Fruit fly (Drosophila melanogaster) whole organism, embryonic: ENCODE results near the gene CG12078.

Experiments
- Ada2b ChIP-seq: fragments of 200-800 bp; sonication (Bioruptor generic); IDR thresholded peaks from 2 replicates; pipeline ENCODE4 v1.3.6; 2022; ENCODE audit warnings: missing biosample characterization, missing genetic modification characterization
- Asciz ChIP-seq: fragments of 200-800 bp; sonication (Bioruptor generic); optimal IDR thresholded peaks from 2 replicates; lab custom pipeline; 2017; ENCODE audit warnings: missing biosample characterization, mild to moderate bottlenecking, missing genetic modification characterization, missing genetic modification reagents
- Atf6 ChIP-seq: fragments of 200-800 bp; sonication (Bioruptor generic); IDR thresholded peaks from 2 replicates; pipeline ENCODE4 v1.3.6; 2022; ENCODE audit warnings: missing biosample characterization, missing genetic modification characterization
- B-H2 ChIP-seq: fragments of 200-800 bp; sonication (Bioruptor generic); optimal IDR thresholded peaks from 2 replicates; lab custom pipeline; 2018; ENCODE audit warnings: missing biosample characterization, mild to moderate bottlenecking, missing genetic modification characterization
- CG10147 ChIP-seq: fragments of 200-800 bp; sonication (Bioruptor generic); optimal IDR thresholded peaks from 2 replicates; lab custom pipeline; 2019; ENCODE audit warnings: missing biosample characterization, mild to moderate bottlenecking, missing genetic modification characterization, moderate library complexity
- CG10431 ChIP-seq: fragments of 200-800 bp; sonication (Bioruptor generic); optimal IDR thresholded peaks from 3 replicates; lab custom pipeline; 2018; ENCODE audit warnings: missing biosample characterization, mild to moderate bottlenecking, missing genetic modification characterization
- CG11247 ChIP-seq: fragments of 200-800 bp; sonication (Bioruptor generic); IDR thresholded peaks from 2 replicates; pipeline ENCODE4 v1.3.6; 2022; ENCODE audit warnings: missing biosample characterization, missing genetic modification characterization
- CG12659 ChIP-seq: fragments of 200-800 bp; sonication (Bioruptor generic); optimal IDR thresholded peaks from 3 replicates; lab custom pipeline; 2017; ENCODE audit warnings: mild to moderate bottlenecking, missing biosample characterization, missing genetic modification reagents, missing genetic modification characterization
- CG12744 ChIP-seq: fragments of 200-800 bp; sonication (Bioruptor generic); optimal IDR thresholded peaks from 2 replicates; lab custom pipeline; 2016; ENCODE audit warnings: missing biosample characterization, missing genetic modification characterization
- CG15479 ChIP-seq: fragments of 200-800 bp; sonication (Bioruptor generic); optimal IDR thresholded peaks from 3 replicates; lab custom pipeline; 2019; ENCODE audit warnings: missing biosample characterization, mild to moderate bottlenecking, missing genetic modification characterization, moderate library complexity
- CG16815 ChIP-seq: fragments of 200-800 bp; sonication (Bioruptor generic); optimal IDR thresholded peaks from 3 replicates; lab custom pipeline; 2017; ENCODE audit warnings: missing biosample characterization, mild to moderate bottlenecking, missing genetic modification characterization
- CG18599 ChIP-seq: fragments of 200-800 bp; sonication (Bioruptor generic); optimal IDR thresholded peaks from 3 replicates; lab custom pipeline; 2017; ENCODE audit warnings: missing biosample characterization, missing genetic modification characterization, mild to moderate bottlenecking, moderate library complexity, missing genetic modification reagents
- CG18619 ChIP-seq: fragments of 200-800 bp; sonication (Bioruptor generic); optimal IDR thresholded peaks from 3 replicates; lab custom pipeline; 2017; ENCODE audit warnings: missing biosample characterization, mild to moderate bottlenecking, missing genetic modification characterization
- CG18764 ChIP-seq: fragments of 200-800 bp; sonication (Bioruptor generic); optimal IDR thresholded peaks from 3 replicates; lab custom pipeline; 2016; ENCODE audit warnings: missing biosample characterization, missing genetic modification characterization
- CG2120 ChIP-seq: fragments of 200-800 bp; sonication (Bioruptor generic); optimal IDR thresholded peaks from 3 replicates; lab custom pipeline; 2016; ENCODE audit warnings: missing biosample characterization, missing genetic modification characterization
- CG2129 ChIP-seq: fragments of 200-800 bp; sonication (Bioruptor generic); IDR thresholded peaks from 2 replicates; pipeline ENCODE4 v1.3.6; 2022; ENCODE audit warnings: missing biosample characterization, missing genetic modification characterization; ENCODE audit not compliant: partially characterized antibody
- CG2202 ChIP-seq: fragments of 200-800 bp; sonication (Bioruptor generic); optimal IDR thresholded peaks from 2 replicates; lab custom pipeline; 2018; ENCODE audit warnings: missing biosample characterization, mild to moderate bottlenecking, missing genetic modification characterization
- CG32532 ChIP-seq: fragments of 200-800 bp; sonication (Bioruptor generic); IDR thresholded peaks from 2 replicates; pipeline ENCODE4 v1.3.6; 2022; ENCODE audit warnings: missing biosample characterization, missing genetic modification characterization
- CG3995 ChIP-seq: fragments of 200-800 bp; sonication (Bioruptor generic); optimal IDR thresholded peaks from 3 replicates; lab custom pipeline; 2016; ENCODE audit warnings: missing biosample characterization, missing genetic modification characterization
- CG6654 ChIP-seq: fragments of 200-800 bp; sonication (Bioruptor generic); optimal IDR thresholded peaks from 2 replicates; lab custom pipeline; 2017; ENCODE audit warnings: missing biosample characterization, mild to moderate bottlenecking, missing genetic modification characterization
- CG6854 ChIP-seq: fragments of 200-800 bp; sonication (Bioruptor generic); optimal IDR thresholded peaks from 3 replicates; lab custom pipeline; 2017; ENCODE audit warnings: missing biosample characterization, mild to moderate bottlenecking, missing genetic modification characterization
- CG7839 ChIP-seq: fragments of 200-800 bp; sonication (Bioruptor generic); optimal IDR thresholded peaks from 3 replicates; lab custom pipeline; 2018; ENCODE audit warnings: missing biosample characterization, mild to moderate bottlenecking, missing genetic modification characterization, moderate library complexity
- CG7987 ChIP-seq: fragments of 200-800 bp; sonication (Bioruptor generic); optimal IDR thresholded peaks from 2 replicates; lab custom pipeline; 2018; ENCODE audit warnings: missing biosample characterization, mild to moderate bottlenecking, missing genetic modification characterization, moderate library complexity
- Gug ChIP-seq: fragments of 200-800 bp; sonication (Bioruptor generic); IDR thresholded peaks from 4 replicates; pipeline ENCODE4 v1.3.6; 2022; ENCODE audit warnings: missing biosample characterization, missing genetic modification characterization
- H15 ChIP-seq: fragments of 200-800 bp; sonication (Bioruptor generic); IDR thresholded peaks from 3 replicates; pipeline ENCODE4 v1.3.6; 2022; ENCODE audit warnings: missing biosample characterization, missing genetic modification characterization
- Hey ChIP-seq: fragments of 200-800 bp; sonication (Bioruptor generic); optimal IDR thresholded peaks from 3 replicates; lab custom pipeline; 2018; ENCODE audit warnings: missing biosample characterization, mild to moderate bottlenecking, missing genetic modification characterization
- Hr3 ChIP-seq: fragments of 200-800 bp; sonication (Bioruptor generic); optimal IDR thresholded peaks from 3 replicates; lab custom pipeline; 2016; ENCODE audit warnings: missing biosample characterization, missing genetic modification characterization
- Lpt ChIP-seq: fragments of >200 bp; optimal IDR thresholded peaks from 2 replicates; lab custom pipeline; 2018; ENCODE audit warnings: missing biosample characterization, missing genetic modification characterization
- Mrtf ChIP-seq: fragments of 200-800 bp; sonication (Bioruptor generic); IDR thresholded peaks from 3 replicates; pipeline ENCODE4 v1.3.6; 2022; ENCODE audit warnings: missing biosample characterization, missing genetic modification characterization
- Optix ChIP-seq: fragments of 200-800 bp; sonication (Bioruptor generic); IDR thresholded peaks from 3 replicates; pipeline ENCODE4 v1.3.6; 2022; ENCODE audit warnings: missing biosample characterization, missing genetic modification characterization
- Six4 ChIP-seq: fragments of 200-800 bp; sonication (Bioruptor generic); optimal IDR thresholded peaks from 2 replicates; lab custom pipeline; 2016; ENCODE audit warnings: missing biosample characterization, missing genetic modification characterization
- Usf ChIP-seq: fragments of 200-800 bp; sonication (Bioruptor generic); optimal IDR thresholded peaks from 2 replicates; lab custom pipeline; 2017; ENCODE audit warnings: missing genotype, missing biosample characterization, missing genetic modification characterization
- chm ChIP-seq: fragments of 200-800 bp; sonication (Bioruptor generic); IDR thresholded peaks from 2 replicates; pipeline ENCODE4 v1.3.6; 2022; ENCODE audit warnings: missing biosample characterization, missing genetic modification characterization
- cwo ChIP-seq: fragments of 200-800 bp; sonication (Bioruptor generic); optimal IDR thresholded peaks from 3 replicates; lab custom pipeline; 2017; ENCODE audit warnings: missing biosample characterization, missing genetic modification characterization, mild to moderate bottlenecking, moderate library complexity, missing genetic modification reagents
- dati ChIP-seq: fragments of 200-800 bp; sonication (Bioruptor generic); IDR thresholded peaks from 2 replicates; pipeline ENCODE4 v1.3.6; 2022; ENCODE audit warnings: missing biosample characterization, missing genetic modification characterization
- esg ChIP-seq: fragments of 200-800 bp; sonication (Bioruptor generic); conservative IDR thresholded peaks from 2 replicates; pipeline ENCODE4 v1.3.6; 2022; ENCODE audit warnings: missing biosample characterization, missing genetic modification characterization
- eyg ChIP-seq: fragments of 200-800 bp; sonication (Bioruptor generic); optimal IDR thresholded peaks from 3 replicates; lab custom pipeline; 2016; ENCODE audit warnings: missing biosample characterization, missing genetic modification characterization
- klu ChIP-seq: fragments of 200-800 bp; sonication (Bioruptor generic); IDR thresholded peaks from 2 replicates; pipeline ENCODE4 v1.3.6; 2022; ENCODE audit warnings: missing biosample characterization, missing genetic modification characterization
- lmd ChIP-seq: fragments of 200-800 bp; sonication (Bioruptor generic); IDR thresholded peaks from 2 replicates; pipeline ENCODE4 v1.3.6; 2022; ENCODE audit warnings: missing biosample characterization, missing genetic modification characterization
- phol ChIP-seq: fragments of 200-800 bp; sonication (Bioruptor generic); optimal IDR thresholded peaks from 3 replicates; lab custom pipeline; 2018; ENCODE audit warnings: missing biosample characterization, mild to moderate bottlenecking, missing genetic modification characterization, moderate library complexity
- row ChIP-seq: fragments of 200-800 bp; sonication (Bioruptor generic); IDR thresholded peaks from 3 replicates; pipeline ENCODE4 v1.3.6; 2022; ENCODE audit warnings: missing biosample characterization, missing genetic modification characterization
- scrt ChIP-seq: fragments of 200-800 bp; sonication (Bioruptor generic); optimal IDR thresholded peaks from 2 replicates; lab custom pipeline; 2018; ENCODE audit warnings: missing biosample characterization, mild to moderate bottlenecking, missing genetic modification characterization, moderate library complexity
- sens ChIP-seq: fragments of 200-800 bp; sonication (Bioruptor generic); peaks from one replicate; lab custom pipeline; 2016; ENCODE audit warnings: missing biosample characterization, missing genetic modification characterization
- sqz ChIP-seq: fragments of 200-800 bp; sonication (Bioruptor generic); optimal IDR thresholded peaks from 3 replicates; lab custom pipeline; 2018; ENCODE audit warnings: missing biosample characterization, mild to moderate bottlenecking, missing genetic modification characterization
- vnd ChIP-seq: fragments of 200-800 bp; sonication (Bioruptor generic); IDR thresholded peaks from 3 replicates; pipeline ENCODE4 v1.3.6; 2022; ENCODE audit warnings: missing biosample characterization, missing genetic modification characterization; ENCODE audit not compliant: partially characterized antibody
- z ChIP-seq: fragments of 200-800 bp; sonication (Bioruptor generic); IDR thresholded peaks from 3 replicates; pipeline ENCODE4 v1.3.6; 2022; ENCODE audit warnings: missing biosample characterization, missing genetic modification characterization
- zen ChIP-seq: fragments of 200-800 bp; sonication (Bioruptor generic); optimal IDR thresholded peaks from 3 replicates; lab custom pipeline; 2018; ENCODE audit warnings: missing biosample characterization, mild to moderate bottlenecking, missing genetic modification characterization, moderate library complexity
- zfh2 ChIP-seq: fragments of 200-800 bp; sonication (Bioruptor generic); optimal IDR thresholded peaks from 2 replicates; lab custom pipeline; 2016; ENCODE audit warnings: missing biosample characterization, missing genetic modification characterization

CG12078 gene

dm6 chr3L:3222643-3223389 lies 21.3 kb downstream of the CG12078 start, which contains the start of the genes RpL28 and eIF1 (continued):
- TF ChIP-seq sqz (GFP tag; lab: Kevin White, UChicago) (peak; percentile 86), cwo (GFP tag; lab: Kevin White, UChicago) (peak; percentile 69), sens (GFP tag; lab: Kevin White, UChicago) (peak; percentile 97), B-H2 (GFP tag; lab: Kevin White, UChicago) (peak; percentile 97), scrt (GFP tag; lab: Kevin White, UChicago) (peak; percentile 86), CG2129 (peak; percentile 67), CG12659 (GFP tag; lab: Kevin White, UChicago) (peak; percentile 97), dati (GFP tag; lab: Robert Waterston, UW) (peak; percentile 86), CG7987 (peak; percentile 98), CG18599 (GFP tag; lab: Kevin White, UChicago) (peak; percentile 93), CG16815 (GFP tag; lab: Kevin White, UChicago) (peak; percentile 78), Hr3 (peak; percentile 82), CG7839 (tag; lab: Kevin White, UChicago) (peak; percentile 84), CG32532 (GFP tag; lab: Robert Waterston, UW) (peak; percentile 81), z (0 out of 3 replicates have a peak, but pooled peaks have one; percentile 29), chm (GFP tag; lab: Robert Waterston, UW) (peak; percentile 96), CG18764 (GFP tag; lab: Kevin White, UChicago) (peak; percentile 88), Hey (peak; percentile 91), Six4 (peak; percentile 90), Optix (peak; percentile 81), CG12744 (GFP tag; lab: Kevin White, UChicago) (peak; percentile 81), Mrtf (GFP tag; lab: Robert Waterston, UW) (peak; percentile 80; the same call in 2 of the 3 replicates), Usf (GFP tag; lab: Kevin White, UChicago) (peak; percentile 90), row (GFP tag; lab: Robert Waterston, UW) (peak; percentile 87), eyg (GFP tag; lab: Kevin White, UChicago) (peak; percentile 87), CG2202 (tag; lab: Kevin White, UChicago) (peak; percentile 85), CG15479 (GFP tag; lab: Kevin White, UChicago) (peak; percentile 49), zen (tag; lab: Kevin White, UChicago) (peak; percentile 88), Gug (peak; percentile 57), zfh2 (GFP tag; lab: Kevin White, UChicago) (peak; percentile 90), Asciz (GFP tag; lab: Kevin White, UChicago) (peak; percentile 88), CG3995 (GFP tag; lab: Kevin White, UChicago) (peak; percentile 87), Ada2b (GFP tag; lab: Robert Waterston, UW) (peak; percentile 59), Lpt (GFP tag; lab: Kevin White, UChicago) (no peak), Atf6 (GFP tag; lab: Robert Waterston, UW) (peak; percentile 76), CG18619 (GFP tag; lab: Kevin White, UChicago) (peak; percentile 96), CG11247 (GFP tag; lab: Robert Waterston, UW) (peak; percentile 87), CG10431 (GFP tag; lab: Kevin White, UChicago) (peak; percentile 90), vnd (GFP tag; lab: Robert Waterston, UW) (peak; percentile 77), klu (peak; percentile 81), phol (tag; lab: Kevin White, UChicago) (peak; percentile 99), lmd (GFP tag; lab: Robert Waterston, UW) (peak; percentile 82), CG6854 (GFP tag; lab: Kevin White, UChicago) (peak; percentile 77), CG10147 (GFP tag; lab: Kevin White, UChicago) (peak; percentile 65), CG6654 (GFP tag; lab: Kevin White, UChicago) (peak; percentile 84), CG2120 (GFP tag; lab: Kevin White, UChicago) (peak; percentile 77), H15 (peak; percentile 79), esg (GFP tag; lab: Robert Waterston, UW) (peak; percentile 66)
